Fruit fly (Drosophila melanogaster): Measurements from ENCODE around the gene CG6503.

DNA sequence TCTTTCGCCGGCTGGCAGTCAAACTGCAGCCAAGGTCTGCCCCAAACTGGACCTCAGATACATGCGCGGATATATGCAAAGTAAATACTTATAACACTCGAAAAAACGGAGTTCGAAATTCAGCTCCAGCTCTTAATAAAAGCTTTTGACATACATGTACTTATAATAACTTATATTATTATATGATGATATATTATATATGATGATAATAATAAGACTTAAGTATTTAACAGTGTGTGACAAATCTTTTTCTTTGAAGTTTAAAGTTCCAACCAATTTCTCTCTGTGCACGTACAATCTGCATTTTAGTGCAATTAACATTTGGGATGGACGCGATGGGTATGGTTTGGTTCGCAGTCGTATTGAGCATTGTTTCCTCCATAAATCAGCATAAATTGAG, 4.7 kb upstream of the CG6503 start:
- TF ChIP-seq CHES-1-like (GFP tag; optimal IDR thresholded peaks at IDR 0.05) (no peak), chm (GFP tag; IDR thresholded peaks at IDR 0.05) (no peak), seq (GFP tag; IDR thresholded peaks at IDR 0.05) (no peak), MTF-1 (GFP tag; optimal IDR thresholded peaks at IDR 0.05; ENCODE audit: borderline replicate concordance) (no peak), CG11247 (GFP tag; IDR thresholded peaks at IDR 0.05) (no peak), CG8478 (optimal IDR thresholded peaks at IDR 0.05) (no peak), Camta (GFP tag; optimal IDR thresholded peaks at IDR 0.05) (no peak), ttk (GFP tag; IDR thresholded peaks at IDR 0.05) (no peak), CG16779 (GFP tag; IDR thresholded peaks at IDR 0.05) (no peak), sug (tag; optimal IDR thresholded peaks at IDR 0.05) (no peak), bab2 (GFP tag; optimal IDR thresholded peaks at IDR 0.05) (no peak)
